Fruit fly (Drosophila melanogaster): ENCODE data around the gene CG3868.

CG3868 gene

dm6 chr3L:14363103-14363751, 39.3 kb downstream of the CG3868 start (continued):
- peak; percentile 10 for TF ChIP-seq jing (GFP tag; optimal IDR thresholded peaks at IDR 0.05)
- TF ChIP-seq CG34422 (GFP tag; IDR thresholded peaks at IDR 0.05): no peak
- TF ChIP-seq aop (GFP tag; IDR thresholded peaks at IDR 0.05): no peak
- no peak for TF ChIP-seq Awh (GFP tag; IDR thresholded peaks at IDR 0.05)
- no peak for TF ChIP-seq org-1 (GFP tag; optimal IDR thresholded peaks at IDR 0.05)
- peak; percentile 29 for TF ChIP-seq CG14710 (tag; optimal IDR thresholded peaks at IDR 0.05)
- TF ChIP-seq BEAF-32 (GFP tag; optimal IDR thresholded peaks at IDR 0.05): no peak
- TF ChIP-seq CG15696 (tag; optimal IDR thresholded peaks at IDR 0.05): no peak
- no peak for TF ChIP-seq CG2116 (GFP tag; optimal IDR thresholded peaks at IDR 0.05)
- TF ChIP-seq exex (tag; optimal IDR thresholded peaks at IDR 0.05): no peak
- no peak for TF ChIP-seq CG3838 (GFP tag; optimal IDR thresholded peaks at IDR 0.05)
- no peak for TF ChIP-seq toy (GFP tag; IDR thresholded peaks at IDR 0.05)
- no peak for TF ChIP-seq Xrp1 (GFP tag; IDR thresholded peaks at IDR 0.05)
- TF ChIP-seq CoRest (tag; optimal IDR thresholded peaks at IDR 0.05): peak; percentile 70
- TF ChIP-seq CG12659 (GFP tag; optimal IDR thresholded peaks at IDR 0.05): peak; percentile 31
- TF ChIP-seq NK7.1 (GFP tag; optimal IDR thresholded peaks at IDR 0.05): no peak
- TF ChIP-seq CG11695 (GFP tag; IDR thresholded peaks at IDR 0.05): peak; percentile 54; the same call in 2 of the 3 replicates
- TF ChIP-seq CG10979 (tag; optimal IDR thresholded peaks at IDR 0.05): peak; percentile 45
- TF ChIP-seq Fer2 (tag; optimal IDR thresholded peaks at IDR 0.05): no peak
- TF ChIP-seq ara (GFP tag; IDR thresholded peaks at IDR 0.05): no peak
- TF ChIP-seq ATbp (GFP tag; optimal IDR thresholded peaks at IDR 0.05): peak; percentile 22
- TF ChIP-seq lola (GFP tag; optimal IDR thresholded peaks at IDR 0.05): no peak
- TF ChIP-seq CG14441 (GFP tag; IDR thresholded peaks at IDR 0.05): no peak
- no peak for TF ChIP-seq CG14860 (GFP tag; IDR thresholded peaks at IDR 0.05; ENCODE audit: partially characterized antibody)
- no peak for TF ChIP-seq Opbp (GFP tag; IDR thresholded peaks at IDR 0.05; ENCODE audit: partially characterized antibody)
- TF ChIP-seq Abd-B (GFP tag; optimal IDR thresholded peaks at IDR 0.05): peak; percentile 41
- peak; percentile 38 for TF ChIP-seq tio (GFP tag; optimal IDR thresholded peaks at IDR 0.05)
- peak; percentile 60 for TF ChIP-seq Med (GFP tag)
- TF ChIP-seq CG2202 (tag; optimal IDR thresholded peaks at IDR 0.05): no peak
- TF ChIP-seq CG10565 (GFP tag; optimal IDR thresholded peaks at IDR 0.05): no peak
- TF ChIP-seq sima (GFP tag; optimal IDR thresholded peaks at IDR 0.05): no peak
- peak in 1 of 2 experiments; percentile 44 for TF ChIP-seq Eip74EF (GFP tag; optimal IDR thresholded peaks at IDR 0.05)
- TF ChIP-seq CG8924 (tag; optimal IDR thresholded peaks at IDR 0.05): peak; percentile 57
- peak; percentile 71 for TF ChIP-seq nmo (GFP tag; optimal IDR thresholded peaks at IDR 0.05)

dm6 chr3L:14362660-14363059, 39.9 kb downstream of the CG3868 start:
- TF ChIP-seq twi (tag; optimal IDR thresholded peaks at IDR 0.05) (peak; percentile 80), ara (GFP tag; IDR thresholded peaks at IDR 0.05) (no peak), HLH54F (GFP tag; optimal IDR thresholded peaks at IDR 0.05) (no peak), Hr78 (GFP tag; optimal IDR thresholded peaks at IDR 0.05) (peak in 1 of 2 experiments; percentile 73), crol (GFP tag; IDR thresholded peaks at IDR 0.05) (peak; percentile 78)
